Fruit fly (Drosophila melanogaster) whole organism, adult: ENCODE results near the gene skd.

ENCODE experiments used
- CG14711 ChIP-seq: fragments of 200-800 bp; sonication (Bioruptor generic); optimal IDR thresholded peaks from 2 replicates; lab custom pipeline; 2018; ENCODE audit warnings: missing biosample characterization, mild to moderate bottlenecking, missing genetic modification characterization, moderate library complexity
- CG7045 ChIP-seq: fragments of 200-800 bp; sonication (Bioruptor generic); optimal IDR thresholded peaks from 2 replicates; lab custom pipeline; 2017; ENCODE audit warnings: missing biosample characterization, mild to moderate bottlenecking, missing genetic modification characterization

- TF ChIP-seq CG14711 (peak; percentile 61), CG7045 (GFP tag; lab: Kevin White, UChicago) (peak; percentile 65)
Measured at dm6 chr3L:20950136-20950499, 77.1 kb downstream of the skd start.
